Fruit fly (Drosophila melanogaster) whole organism, wandering third instar larva: ENCODE data around the gene CG31125.

Experiments used
- Abd-B ChIP-seq: fragments of >200 bp; optimal IDR thresholded peaks from 2 replicates; lab custom pipeline; 2017; ENCODE audit warnings: missing biosample characterization, missing genetic modification characterization
- CG9705 ChIP-seq: fragments of 200-800 bp; sonication (Bioruptor generic); optimal IDR thresholded peaks from 2 replicates; lab custom pipeline; 2018; ENCODE audit warnings: missing biosample characterization, mild to moderate bottlenecking, missing genetic modification characterization
- GATAd ChIP-seq: sonication (Bioruptor generic); optimal IDR thresholded peaks from 2 replicates; lab custom pipeline; 2016; ENCODE audit warnings: missing biosample characterization, missing genetic modification characterization
- Hr78 ChIP-seq: fragments of >200 bp; optimal IDR thresholded peaks from 2 replicates; lab custom pipeline; 2017; ENCODE audit warnings: missing biosample characterization, missing genetic modification characterization
- Myc ChIP-seq: fragments of >200 bp; optimal IDR thresholded peaks from 2 replicates; lab custom pipeline; 2017
- br ChIP-seq: fragments of 200-800 bp; sonication (Bioruptor generic); optimal IDR thresholded peaks from 2 replicates; lab custom pipeline; 2016; ENCODE audit warnings: missing biosample characterization, missing genetic modification characterization
- dl ChIP-seq, 2 experiments: fragments of 175-275, 200-275 bp in 1 of 2; fragments of 200-275 bp in 1 of 2; sonication (Bioruptor generic); optimal IDR thresholded peaks; lab custom pipeline; 2018; ENCODE audit warnings: mild to moderate bottlenecking in 2 of 2, missing biosample characterization in 2 of 2, missing genetic modification characterization in 2 of 2, moderate library complexity in 2 of 2; ENCODE audit not compliant: partially characterized antibody in 2 of 2, insufficient read depth in 1 of 2
- fru ChIP-seq: fragments of 200-800 bp; sonication (Bioruptor generic); optimal IDR thresholded peaks from 3 replicates; lab custom pipeline; 2016; ENCODE audit warnings: missing biosample characterization, mild to moderate bottlenecking, missing genetic modification characterization
- pan ChIP-seq: fragments of >200 bp; optimal IDR thresholded peaks from 2 replicates; lab custom pipeline; 2017
- tai ChIP-seq: sonication (Bioruptor generic); optimal IDR thresholded peaks from 2 replicates; lab custom pipeline; 2016; ENCODE audit warnings: missing biosample characterization, missing genetic modification characterization
- usp ChIP-seq: fragments of >200 bp; optimal IDR thresholded peaks from 2 replicates; lab custom pipeline; 2017; ENCODE audit warnings: missing biosample characterization, missing genetic modification characterization
- woc ChIP-seq: sonication (Bioruptor generic); optimal IDR thresholded peaks from 2 replicates; lab custom pipeline; 2016; ENCODE audit warnings: missing biosample characterization, mild to moderate bottlenecking, missing genetic modification characterization

dm6 chr3R:24613819-24614706 lies 40.6 kb downstream of the CG31125 start:
- no peak for TF ChIP-seq Abd-B
- peak; percentile 20 for TF ChIP-seq woc (GFP tag; lab: Kevin White, UChicago)
- TF ChIP-seq GATAd: no peak
- TF ChIP-seq usp: no peak
- TF ChIP-seq tai (GFP tag; lab: Kevin White, UChicago): no peak
- no peak for TF ChIP-seq Hr78
- no peak for TF ChIP-seq Myc (lab: Kevin White, UChicago)
- TF ChIP-seq CG9705: no peak
- TF ChIP-seq br: peak; percentile 31
- TF ChIP-seq dl (GFP tag; optimal IDR thresholded peaks at IDR 0.05; lab: Kevin White, UChicago; ENCODE audit: insufficient read depth in 1 of 2, partially characterized antibody in 2 of 2): no peak
- TF ChIP-seq pan: no peak
- TF ChIP-seq fru (GFP tag; lab: Kevin White, UChicago): peak; percentile 41
